Worm (Caenorhabditis elegans) whole organism, midembryonic: ENCODE results near the gene Y75B8A.8.

Experiments
- T22C8.4 ChIP-seq: fragments of 200-800 bp; sonication (Bioruptor generic); IDR thresholded peaks from 2 replicates; pipeline ENCODE4 v1.3.6; 2022; ENCODE audit warnings: missing genetic modification characterization, missing compliant biosample characterization
- klf-2 ChIP-seq: fragments of 200-800 bp; sonication (Bioruptor generic); conservative IDR thresholded peaks from 2 replicates; pipeline ENCODE4 v1.3.6; 2022; ENCODE audit warnings: missing genetic modification reagents, missing genetic modification characterization, missing compliant biosample characterization
- ref-1 ChIP-seq: fragments of 200-800 bp; sonication (Bioruptor generic); conservative IDR thresholded peaks from 2 replicates; pipeline ENCODE4 v1.3.6; 2022; ENCODE audit warnings: missing genetic modification reagents, missing genetic modification characterization, missing compliant biosample characterization
- ztf-29 ChIP-seq: fragments of 200-800 bp; sonication (Bioruptor generic); IDR thresholded peaks from 2 replicates; pipeline ENCODE4 v1.3.6; 2022; ENCODE audit warnings: missing genetic modification reagents, missing genetic modification characterization, missing compliant biosample characterization

ce11 chrIII:12131751-12132150 is 28.8 kb upstream of the Y75B8A.8 start:
- TF ChIP-seq ref-1 (GFP tag; lab: Robert Waterston, UW) (no peak), klf-2 (GFP tag; lab: Robert Waterston, UW) (no peak), T22C8.4 (no peak), ztf-29 (GFP tag; lab: Robert Waterston, UW) (peak; percentile 65; the same call in 1 of the 2 replicates)
